Worm (Caenorhabditis elegans): ENCODE results near the gene C06E7.88.

- no peak for TF ChIP-seq cog-1 (tag; optimal IDR thresholded peaks at IDR 0.05)
- no peak for TF ChIP-seq tab-1 (GFP tag; IDR thresholded peaks at IDR 0.05)
- no peak for TF ChIP-seq ref-1 (GFP tag; conservative IDR thresholded peaks at IDR 0.05)
- no peak for TF ChIP-seq ztf-29 (GFP tag; IDR thresholded peaks at IDR 0.05)
- TF ChIP-seq med-1 (GFP tag; optimal IDR thresholded peaks at IDR 0.05; ENCODE audit: insufficient read depth), result no peak
- no peak for TF ChIP-seq flt-1 (GFP tag; IDR thresholded peaks at IDR 0.05)
These were observed 2.3 kb upstream of the C06E7.88 start for ce11 chrIV:5869354-5869753.
